In genomic region chrIV:3091112-3091511, ce11 we compare ENCODE assay signal across 4 worm cellular contexts.
TF ChIP-seq lines count a peak whose summit lies in the region.

No protein-coding gene starts in this region.

TF ChIP-seq in whole organism, L2 larva, 48 proteins besides CTCF, POLR2A, EP300 and RAD21:
- peak; percentile 1 for TF ChIP-seq Y55F3AM.14 (GFP tag; optimal IDR thresholded peaks at IDR 0.05; lab: Kevin White, UChicago)
- TF ChIP-seq skn-1 (tag; optimal IDR thresholded peaks at IDR 0.05; lab: Kevin White, UChicago), result no peak
- TF ChIP-seq dmd-4 (tag; optimal IDR thresholded peaks at IDR 0.05; lab: Kevin White, UChicago), result no peak
- no peak for TF ChIP-seq sma-3 (GFP tag; optimal IDR thresholded peaks at IDR 0.05; lab: Kevin White, UChicago)
- no peak for TF ChIP-seq ama-1 (optimal IDR thresholded peaks at IDR 0.05; lab: Kevin White, UChicago)
- TF ChIP-seq lin-13 (GFP tag; optimal IDR thresholded peaks at IDR 0.05; lab: Kevin White, UChicago), result no peak
- TF ChIP-seq unc-55 (GFP tag; optimal IDR thresholded peaks at IDR 0.05; lab: Kevin White, UChicago), result peak; percentile 53
- peak; percentile 39 for TF ChIP-seq zag-1 (tag; optimal IDR thresholded peaks at IDR 0.05; lab: Kevin White, UChicago)
- no peak for TF ChIP-seq crh-2 (tag; optimal IDR thresholded peaks at IDR 0.05; lab: Kevin White, UChicago)
- no peak for TF ChIP-seq fos-1 (tag; optimal IDR thresholded peaks at IDR 0.05; lab: Kevin White, UChicago)
- TF ChIP-seq lsy-2 (tag; optimal IDR thresholded peaks at IDR 0.05; lab: Kevin White, UChicago), result peak in 1 of 2 experiments; percentile 3
- no peak for TF ChIP-seq ztf-1 (GFP tag; conservative IDR thresholded peaks at IDR 0.05; lab: Robert Waterston, UW)
- TF ChIP-seq mab-5 (tag; optimal IDR thresholded peaks at IDR 0.05; lab: Kevin White, UChicago), result peak; percentile 57
- TF ChIP-seq R02D3.7 (tag; optimal IDR thresholded peaks at IDR 0.05; lab: Kevin White, UChicago), result no peak
- no peak for TF ChIP-seq lin-39 (tag; optimal IDR thresholded peaks at IDR 0.05; lab: Kevin White, UChicago)
- TF ChIP-seq sem-4 (tag; optimal IDR thresholded peaks at IDR 0.05; lab: Kevin White, UChicago), result no peak

TF ChIP-seq in whole organism, L3 larva, 47 proteins besides CTCF, POLR2A, EP300 and RAD21:
- TF ChIP-seq lin-39 (tag; optimal IDR thresholded peaks at IDR 0.05; lab: Kevin White, UChicago), result peak; percentile 7
- no peak for TF ChIP-seq lin-15B (tag; optimal IDR thresholded peaks at IDR 0.05; lab: Kevin White, UChicago)
- no peak for TF ChIP-seq ceh-28 (tag; optimal IDR thresholded peaks at IDR 0.05; lab: Kevin White, UChicago)
- no peak for TF ChIP-seq elt-3 (tag; optimal IDR thresholded peaks at IDR 0.05; lab: Kevin White, UChicago)
- no peak for TF ChIP-seq nhr-28 (tag; optimal IDR thresholded peaks at IDR 0.05; lab: Kevin White, UChicago)
- TF ChIP-seq nhr-237 (tag; optimal IDR thresholded peaks at IDR 0.05; lab: Kevin White, UChicago), result no peak
- TF ChIP-seq jun-1 (tag; optimal IDR thresholded peaks at IDR 0.05; lab: Kevin White, UChicago), result no peak
- TF ChIP-seq ceh-16 (tag; optimal IDR thresholded peaks at IDR 0.05; lab: Kevin White, UChicago), result no peak
- no peak for TF ChIP-seq zag-1 (tag; optimal IDR thresholded peaks at IDR 0.05; lab: Kevin White, UChicago)

TF ChIP-seq in whole organism, late embryonic, 69 proteins besides CTCF, POLR2A, EP300 and RAD21:
- TF ChIP-seq unc-42 (tag; optimal IDR thresholded peaks at IDR 0.05; lab: Kevin White, UChicago), result peak; percentile 12
- no peak for TF ChIP-seq pha-2 (tag; optimal IDR thresholded peaks at IDR 0.05; lab: Kevin White, UChicago)

TF ChIP-seq in whole organism, mixed stage, embryonic, 35 proteins besides CTCF, POLR2A, EP300 and RAD21:
- TF ChIP-seq nhr-12 (tag; optimal IDR thresholded peaks at IDR 0.05; lab: Kevin White, UChicago), result no peak
- no peak for TF ChIP-seq lsy-2 (tag; optimal IDR thresholded peaks at IDR 0.05; lab: Kevin White, UChicago)
- peak; percentile 45 for TF ChIP-seq ces-1 (GFP tag; optimal IDR thresholded peaks at IDR 0.05; lab: Kevin White, UChicago)
- TF ChIP-seq nhr-237 (tag; optimal IDR thresholded peaks at IDR 0.05; lab: Kevin White, UChicago), result no peak
- TF ChIP-seq mls-2 (tag; optimal IDR thresholded peaks at IDR 0.05; lab: Kevin White, UChicago), result no peak
- no peak for TF ChIP-seq tbx-8 (GFP tag; optimal IDR thresholded peaks at IDR 0.05; lab: Kevin White, UChicago)
- no peak for TF ChIP-seq nhr-76 (tag; optimal IDR thresholded peaks at IDR 0.05; lab: Kevin White, UChicago)

Comparison
In these comparisons a context has a peak if more than half of its experiments do, and no peak if none do; other contexts are left out.
1. Of the 6 proteins assayed by ChIP-seq in both whole organism, late embryonic and whole organism, L2 larva: peak only in whole organism, late embryonic: none; only in whole organism, L2 larva: unc-55; in both: none; in neither: 5.